Worm (Caenorhabditis elegans): ENCODE data around the gene R08C7.8.

Gene R08C7.8

DNA sequence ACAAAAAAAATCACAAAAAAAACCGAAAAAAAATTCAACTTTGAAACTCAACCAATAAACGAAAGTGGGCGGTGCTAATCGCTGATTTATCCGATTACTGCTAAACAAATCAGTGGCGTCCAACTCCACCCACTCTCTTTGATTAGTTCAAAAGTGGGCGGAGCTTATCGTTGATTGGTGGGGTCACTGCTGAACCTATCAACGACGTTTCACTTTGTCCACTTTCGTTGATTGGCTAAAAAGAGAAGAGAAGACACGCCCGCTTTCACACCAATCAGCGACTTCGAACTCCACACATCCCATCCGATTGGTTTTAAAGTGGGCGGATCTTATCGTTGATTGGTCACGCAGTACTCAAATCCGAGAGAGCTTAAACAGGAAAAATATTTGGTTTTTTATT, 10.5 kb downstream of the R08C7.8 start:
- TF ChIP-seq lin-13 (GFP tag; optimal IDR thresholded peaks at IDR 0.05) (no peak), hlh-4 (tag; optimal IDR thresholded peaks at IDR 0.05) (no peak), jun-1 (tag; optimal IDR thresholded peaks at IDR 0.05) (no peak), nhr-85 (tag) (no peak), sox-4 (tag; optimal IDR thresholded peaks at IDR 0.05) (no peak), aly-2 (tag; optimal IDR thresholded peaks at IDR 0.05) (no peak), unc-130 (tag; optimal IDR thresholded peaks at IDR 0.05) (no peak), unc-62 (GFP tag; optimal IDR thresholded peaks at IDR 0.05) (no peak), swsn-7 (tag; optimal IDR thresholded peaks at IDR 0.05) (no peak), sptf-1 (tag; optimal IDR thresholded peaks at IDR 0.05) (no peak), C34B4.2 (tag; optimal IDR thresholded peaks at IDR 0.05) (no peak), nhr-77 (tag; optimal IDR thresholded peaks at IDR 0.05) (no peak), nhr-237 (tag; optimal IDR thresholded peaks at IDR 0.05) (no peak), pax-3 (tag; optimal IDR thresholded peaks at IDR 0.05) (no peak), elt-3 (tag; optimal IDR thresholded peaks at IDR 0.05) (no peak), aha-1 (tag; optimal IDR thresholded peaks at IDR 0.05) (no peak), vab-15 (tag; optimal IDR thresholded peaks at IDR 0.05) (no peak), tbx-2 (tag; optimal IDR thresholded peaks at IDR 0.05) (no peak), dsc-1 (tag; optimal IDR thresholded peaks at IDR 0.05) (no peak), nhr-84 (tag; optimal IDR thresholded peaks at IDR 0.05) (no peak)

DNA sequence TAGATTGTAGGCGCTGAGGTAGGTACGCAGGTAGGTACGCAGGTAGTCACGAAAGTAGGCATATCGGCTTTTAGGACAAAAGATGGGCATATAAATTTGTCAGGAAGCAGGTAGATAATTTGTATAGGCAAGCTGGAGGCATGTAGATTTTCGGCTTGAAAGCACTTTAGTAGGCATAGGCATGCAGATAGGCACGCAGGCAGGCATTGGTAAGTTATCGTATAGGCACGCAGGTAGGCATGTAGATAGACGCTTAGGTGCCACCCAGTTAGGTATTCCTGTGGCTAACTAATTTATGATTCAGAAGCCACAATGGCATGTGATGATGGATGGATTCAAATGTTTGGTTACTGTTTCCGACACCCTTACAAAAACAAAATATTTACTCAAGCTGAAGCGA, 11.3 kb downstream of the R08C7.8 start:
- TF ChIP-seq sptf-1 (tag; optimal IDR thresholded peaks at IDR 0.05) = no peak
- no peak for TF ChIP-seq tbx-2 (tag; optimal IDR thresholded peaks at IDR 0.05)
- TF ChIP-seq xbp-1 (tag; optimal IDR thresholded peaks at IDR 0.05) = no peak
- TF ChIP-seq nhr-20 (tag; optimal IDR thresholded peaks at IDR 0.05) = no peak
- TF ChIP-seq ceh-88 (GFP tag; IDR thresholded peaks at IDR 0.05) = no peak
- TF ChIP-seq nhr-12 (tag; optimal IDR thresholded peaks at IDR 0.05) = no peak

DNA sequence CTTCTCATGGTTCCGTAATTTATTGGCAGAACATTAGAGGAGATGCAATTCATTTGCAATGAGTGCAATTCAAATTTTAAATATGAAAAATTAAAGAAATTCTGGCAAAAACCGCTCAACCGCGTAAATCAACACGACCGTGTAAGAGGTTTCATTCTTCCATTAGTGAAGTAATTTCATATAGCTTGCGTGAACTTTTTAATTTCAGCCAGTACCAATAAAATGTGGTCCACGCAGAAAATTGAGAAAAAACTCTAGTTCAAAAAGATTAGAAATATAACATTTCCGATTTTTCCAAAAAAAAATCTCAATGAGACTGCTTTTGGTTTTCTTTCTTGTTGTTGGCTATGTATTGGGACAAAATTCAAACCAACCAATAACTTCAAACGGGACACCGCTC, 12.3 kb downstream of the R08C7.8 start, which contains the start of gene clec-175:
Gene clec-175, plus strand, starts transcription at position 301 of the 400 bp plus-strand sequence.
- TF ChIP-seq pqm-1 (tag; optimal IDR thresholded peaks at IDR 0.05) (no peak), snpc-4 (tag; optimal IDR thresholded peaks at IDR 0.05) (no peak), egl-13 (tag; optimal IDR thresholded peaks at IDR 0.05) (no peak), rnt-1 (tag; optimal IDR thresholded peaks at IDR 0.05) (no peak), egl-27 (tag; optimal IDR thresholded peaks at IDR 0.05) (no peak), mab-9 (GFP tag; IDR thresholded peaks at IDR 0.05) (no peak), fos-1 (tag; optimal IDR thresholded peaks at IDR 0.05) (no peak), efl-3 (GFP tag; optimal IDR thresholded peaks at IDR 0.05) (no peak), irx-1 (tag; optimal IDR thresholded peaks at IDR 0.05) (no peak), snu-23 (GFP tag; optimal IDR thresholded peaks at IDR 0.05) (no peak), grh-1 (GFP tag; IDR thresholded peaks at IDR 0.05) (no peak), zag-1 (tag; optimal IDR thresholded peaks at IDR 0.05) (no peak), alr-1 (tag; optimal IDR thresholded peaks at IDR 0.05; ENCODE audit: borderline replicate concordance) (no peak), sptf-1 (tag; optimal IDR thresholded peaks at IDR 0.05) (no peak), unc-62 (GFP tag; optimal IDR thresholded peaks at IDR 0.05) (no peak), tlp-1 (tag; optimal IDR thresholded peaks at IDR 0.05) (no peak), ceh-82 (tag; optimal IDR thresholded peaks at IDR 0.05) (no peak), sup-37 (GFP tag; optimal IDR thresholded peaks at IDR 0.05) (no peak), ceh-8 (GFP tag; optimal IDR thresholded peaks at IDR 0.05) (no peak)

All from whole organism, L1 larva.